Fruit fly (Drosophila melanogaster): ENCODE measurements around the gene CG4281.
A peak's percentile ranks its signal among the peaks of the same experiment; 100 is the strongest.

Gene CG4281

dm6 chrX:2071878-2072817 is 7.2 kb upstream of the CG4281 start, which contains the start of gene Rtca (continued):
- TF ChIP-seq disco-r (GFP tag; optimal IDR thresholded peaks at IDR 0.05) (no peak), CG7987 (GFP tag; optimal IDR thresholded peaks at IDR 0.05) (peak; percentile 82), Sry-δ (GFP tag; optimal IDR thresholded peaks at IDR 0.05) (peak; percentile 17), CG13894 (tag; optimal IDR thresholded peaks at IDR 0.05) (peak; percentile 55), CG18764 (GFP tag; optimal IDR thresholded peaks at IDR 0.05) (peak; percentile 23), crol (GFP tag; IDR thresholded peaks at IDR 0.05) (no peak), insv (GFP tag; optimal IDR thresholded peaks at IDR 0.05) (no peak), CG18262 (tag; optimal IDR thresholded peaks at IDR 0.05) (peak; percentile 60), Oli (tag; optimal IDR thresholded peaks at IDR 0.05) (peak; percentile 77), bbx (GFP tag; IDR thresholded peaks at IDR 0.05; ENCODE audit: partially characterized antibody) (no peak), ssp (GFP tag; IDR thresholded peaks at IDR 0.05) (0 out of 2 replicates have a peak, but pooled peaks have one; percentile 37), CG17359 (tag; optimal IDR thresholded peaks at IDR 0.05) (peak; percentile 58), CG16815 (GFP tag; optimal IDR thresholded peaks at IDR 0.05) (peak; percentile 59), emc (GFP tag; optimal IDR thresholded peaks at IDR 0.05) (peak; percentile 15), rib (GFP tag; IDR thresholded peaks at IDR 0.05) (peak; percentile 43; the same call in 1 of the 2 replicates), row (GFP tag; IDR thresholded peaks at IDR 0.05) (peak; percentile 87), Aef1 (GFP tag; IDR thresholded peaks at IDR 0.05) (peak; percentile 68), CG32767 (GFP tag; IDR thresholded peaks at IDR 0.05) (no peak), Dp (GFP tag; optimal IDR thresholded peaks at IDR 0.05) (no peak), CG34422 (GFP tag; IDR thresholded peaks at IDR 0.05) (peak; percentile 44; the same call in 1 of the 3 replicates), tup (GFP tag; optimal IDR thresholded peaks at IDR 0.05) (no peak), HLH3B (GFP tag; IDR thresholded peaks at IDR 0.05) (peak; percentile 79), CG34376 (GFP tag; optimal IDR thresholded peaks at IDR 0.05) (peak; percentile 37), Optix (GFP tag; IDR thresholded peaks at IDR 0.05) (peak; percentile 65; the same call in 1 of the 3 replicates), CG4617 (GFP tag; optimal IDR thresholded peaks at IDR 0.05; ENCODE audit: borderline replicate concordance) (peak; percentile 14), CG4820 (GFP tag; optimal IDR thresholded peaks at IDR 0.05) (peak; percentile 42), CG10274 (GFP tag; optimal IDR thresholded peaks at IDR 0.05) (peak; percentile 12), tll (GFP tag; optimal IDR thresholded peaks at IDR 0.05) (peak in 1 of 2 experiments; percentile 17), dimm (GFP tag; IDR thresholded peaks at IDR 0.05) (no peak), CG2875 (GFP tag; optimal IDR thresholded peaks at IDR 0.05) (peak; percentile 13), crc (GFP tag; optimal IDR thresholded peaks at IDR 0.05) (peak; percentile 47), wor (GFP tag; IDR thresholded peaks at IDR 0.05) (peak; percentile 37; the same call in 1 of the 2 replicates), HmgD (GFP tag; optimal IDR thresholded peaks at IDR 0.05) (peak; percentile 27), CG12236 (GFP tag; optimal IDR thresholded peaks at IDR 0.05) (no peak), ato (GFP tag; IDR thresholded peaks at IDR 0.05; ENCODE audit: partially characterized antibody) (no peak), E2f2 (GFP tag; IDR thresholded peaks at IDR 0.05) (peak; percentile 39; the same call in 1 of the 2 replicates), bowl (GFP tag; IDR thresholded peaks at IDR 0.05) (no peak), CG11560 (tag; IDR thresholded peaks at IDR 0.05) (no peak), Atf6 (GFP tag; IDR thresholded peaks at IDR 0.05) (peak; percentile 68), unc-4 (GFP tag; IDR thresholded peaks at IDR 0.05; ENCODE audit: partially characterized antibody) (no peak), ATbp (GFP tag; optimal IDR thresholded peaks at IDR 0.05) (peak; percentile 49), NfI (GFP tag; optimal IDR thresholded peaks at IDR 0.05) (peak; percentile 77), CG3995 (GFP tag; optimal IDR thresholded peaks at IDR 0.05) (no peak), Meics (GFP tag; optimal IDR thresholded peaks at IDR 0.05) (peak; percentile 74), Bgb (GFP tag; IDR thresholded peaks at IDR 0.05; ENCODE audit: partially characterized antibody) (no peak), Ets65A (GFP tag) (peak; percentile 82), Oaz (GFP tag; IDR thresholded peaks at IDR 0.05) (no peak), Taf1 (GFP tag; IDR thresholded peaks at IDR 0.05) (peak; percentile 25; the same call in 1 of the 2 replicates)
